Fruit fly (Drosophila melanogaster) whole organism, embryonic: ENCODE measurements around the gene phtm.

Source experiments
- CG1602 ChIP-seq: fragments of 200-800 bp; sonication (Bioruptor generic); optimal IDR thresholded peaks from 3 replicates; lab custom pipeline; 2016; ENCODE audit warnings: missing biosample characterization, missing genetic modification characterization
- Hsf ChIP-seq: fragments of 200-800 bp; sonication (Bioruptor generic); optimal IDR thresholded peaks from 3 replicates; lab custom pipeline; 2016; ENCODE audit warnings: missing biosample characterization, missing genetic modification characterization
- dmrt99B ChIP-seq: fragments of 200-800 bp; sonication (Bioruptor generic); optimal IDR thresholded peaks from 2 replicates; lab custom pipeline; 2018; ENCODE audit warnings: missing biosample characterization, mild to moderate bottlenecking, missing genetic modification characterization, moderate library complexity
- her ChIP-seq: fragments of 200-800 bp; sonication (Bioruptor generic); optimal IDR thresholded peaks from 2 replicates; lab custom pipeline; 2016; ENCODE audit warnings: missing biosample characterization, missing genetic modification characterization
- lola ChIP-seq, 3 experiments: fragments of >200 bp in 2 of 3; fragments of 200-800 bp in 1 of 3; sonication (Bioruptor generic) in 1 of 3; optimal IDR thresholded peaks; 2 replicates each; lab custom pipeline; 2017 to 2019; ENCODE audit warnings: missing biosample characterization in 3 of 3, missing genetic modification characterization in 3 of 3, mild to moderate bottlenecking in 1 of 3, moderate library complexity in 1 of 3
- tll ChIP-seq, 2 experiments: fragments of 200-800 bp in 1 of 2; fragments of >200 bp in 1 of 2; sonication (Bioruptor generic) in 1 of 2; optimal IDR thresholded peaks; 2 replicates each; lab custom pipeline; 2017 to 2019; ENCODE audit warnings: missing biosample characterization in 2 of 2, missing genetic modification characterization in 2 of 2, mild to moderate bottlenecking in 1 of 2, moderate library complexity in 1 of 2
- wek ChIP-seq: fragments of 200-800 bp; sonication (Bioruptor generic); optimal IDR thresholded peaks from 3 replicates; lab custom pipeline; 2018; ENCODE audit warnings: missing biosample characterization, mild to moderate bottlenecking, missing genetic modification characterization, moderate library complexity

- TF ChIP-seq wek (GFP tag; lab: Kevin White, UChicago), result no peak
- TF ChIP-seq tll (GFP tag; optimal IDR thresholded peaks at IDR 0.05; lab: Kevin White, UChicago), result no peak
- no peak for TF ChIP-seq Hsf
- no peak for TF ChIP-seq lola (GFP tag; optimal IDR thresholded peaks at IDR 0.05; lab: Kevin White, UChicago)
- TF ChIP-seq dmrt99B (tag; lab: Kevin White, UChicago), result no peak
- no peak for TF ChIP-seq CG1602
- no peak for TF ChIP-seq her (GFP tag; lab: Kevin White, UChicago)
These were observed 10.3 kb upstream of the phtm start for dm6 chrX:18675272-18675671.
